Fruit fly (Drosophila melanogaster) whole organism, embryonic: Measurements from ENCODE around the gene Mgstl.

Source experiments
- Atf3 ChIP-seq: fragments of 200-800 bp; sonication (Bioruptor generic); optimal IDR thresholded peaks from 3 replicates; lab custom pipeline; 2016; ENCODE audit warnings: missing biosample characterization, missing genetic modification characterization
- BEAF-32 ChIP-seq: fragments of 200-800 bp; sonication (Bioruptor generic); optimal IDR thresholded peaks from 3 replicates; lab custom pipeline; 2017; ENCODE audit warnings: missing biosample characterization, missing genetic modification characterization, mild to moderate bottlenecking, moderate library complexity, missing genetic modification reagents
- CG10267 ChIP-seq: fragments of 200-800 bp; sonication (Bioruptor generic); optimal IDR thresholded peaks from 2 replicates; lab custom pipeline; 2018; ENCODE audit warnings: missing biosample characterization, mild to moderate bottlenecking, missing genetic modification characterization, moderate library complexity
- CG11398 ChIP-seq: fragments of 200-800 bp; sonication (Bioruptor generic); optimal IDR thresholded peaks from 2 replicates; lab custom pipeline; 2016; ENCODE audit warnings: missing biosample characterization, missing genetic modification characterization
- CG1233 ChIP-seq: fragments of 200-800 bp; sonication (Bioruptor generic); optimal IDR thresholded peaks from 4 replicates; lab custom pipeline; 2018; ENCODE audit warnings: missing biosample characterization, mild to moderate bottlenecking, missing genetic modification characterization
- CG18599 ChIP-seq: fragments of 200-800 bp; sonication (Bioruptor generic); optimal IDR thresholded peaks from 3 replicates; lab custom pipeline; 2017; ENCODE audit warnings: missing biosample characterization, missing genetic modification characterization, mild to moderate bottlenecking, moderate library complexity, missing genetic modification reagents
- CG32767 ChIP-seq: fragments of 200-800 bp; sonication (Bioruptor generic); IDR thresholded peaks from 2 replicates; pipeline ENCODE4 v1.3.6; 2022; ENCODE audit warnings: missing biosample characterization, missing genetic modification characterization
- CG32772 ChIP-seq: fragments of 200-800 bp; sonication (Bioruptor generic); IDR thresholded peaks from 2 replicates; pipeline ENCODE4 v1.3.6; 2022; ENCODE audit warnings: missing biosample characterization, missing genetic modification characterization
- CG3407 ChIP-seq: fragments of 200-800 bp; sonication (Bioruptor generic); optimal IDR thresholded peaks from 2 replicates; lab custom pipeline; 2018; ENCODE audit warnings: missing biosample characterization, mild to moderate bottlenecking, missing genetic modification characterization
- CG4707 ChIP-seq: fragments of 200-800 bp; sonication (Bioruptor generic); optimal IDR thresholded peaks from 2 replicates; lab custom pipeline; 2018; ENCODE audit warnings: missing biosample characterization, mild to moderate bottlenecking, missing genetic modification characterization, moderate library complexity
- CG6175 ChIP-seq: fragments of 200-800 bp; sonication (Bioruptor generic); IDR thresholded peaks from 3 replicates; pipeline ENCODE4 v1.3.6; 2022; ENCODE audit warnings: missing biosample characterization, missing genetic modification characterization
- CG6689 ChIP-seq: fragments of 200-800 bp; sonication (Bioruptor generic); IDR thresholded peaks from 2 replicates; pipeline ENCODE4 v1.3.6; 2022; ENCODE audit warnings: missing biosample characterization, missing genetic modification characterization
- CG7786 ChIP-seq: fragments of 200-800 bp; sonication (Bioruptor generic); optimal IDR thresholded peaks from 2 replicates; lab custom pipeline; 2016; ENCODE audit warnings: missing biosample characterization, missing genetic modification characterization
- CG8924 ChIP-seq: fragments of 200-800 bp; optimal IDR thresholded peaks from 3 replicates; lab custom pipeline; 2019; ENCODE audit warnings: missing biosample characterization, mild to moderate bottlenecking, missing genetic modification characterization, moderate library complexity
- CHES-1-like ChIP-seq: fragments of 200-800 bp; sonication (Bioruptor generic); optimal IDR thresholded peaks from 2 replicates; lab custom pipeline; 2016; ENCODE audit warnings: missing biosample characterization, missing genetic modification characterization
- CTCF ChIP-seq: fragments of 200-800 bp; sonication (Bioruptor generic); optimal IDR thresholded peaks from 2 replicates; lab custom pipeline; 2017; ENCODE audit warnings: missing biosample characterization, mild to moderate bottlenecking, missing genetic modification characterization, moderate library complexity
- D19A ChIP-seq: fragments of 200-800 bp; optimal IDR thresholded peaks from 3 replicates; lab custom pipeline; 2019; ENCODE audit warnings: missing biosample characterization, mild to moderate bottlenecking, missing genetic modification characterization, moderate library complexity
- Dfd ChIP-seq, 2 experiments: fragments of >200 bp; optimal IDR thresholded peaks; 2 replicates each; lab custom pipeline; 2017; ENCODE audit warnings: missing biosample characterization in 2 of 2, missing genetic modification characterization in 2 of 2
- Drgx ChIP-seq: fragments of 200-800 bp; sonication (Bioruptor generic); IDR thresholded peaks from 2 replicates; pipeline ENCODE4 v1.3.6; 2022; ENCODE audit warnings: missing biosample characterization, missing genetic modification characterization
- E2f1 ChIP-seq: fragments of 200-800 bp; sonication (Bioruptor generic); IDR thresholded peaks from 2 replicates; pipeline ENCODE4 v1.3.6; 2022; ENCODE audit warnings: missing biosample characterization, missing genetic modification characterization
- Eip74EF ChIP-seq, 2 experiments: fragments of 200-800 bp in 1 of 2; fragments of >200 bp in 1 of 2; sonication (Bioruptor generic) in 1 of 2; optimal IDR thresholded peaks; 2 replicates each; lab custom pipeline; 2017 to 2019; ENCODE audit warnings: missing biosample characterization in 2 of 2, missing genetic modification characterization in 2 of 2, mild to moderate bottlenecking in 1 of 2, moderate library complexity in 1 of 2
- Elba2 ChIP-seq: fragments of 200-800 bp; sonication (Bioruptor generic); optimal IDR thresholded peaks from 3 replicates; lab custom pipeline; 2016; ENCODE audit warnings: missing biosample characterization, missing genetic modification characterization
- Ets97D ChIP-seq: fragments of 200-800 bp; sonication (Bioruptor generic); optimal IDR thresholded peaks from 3 replicates; lab custom pipeline; 2016; ENCODE audit warnings: missing biosample characterization, missing genetic modification characterization
- HLH3B ChIP-seq: fragments of 200-800 bp; sonication (Bioruptor generic); IDR thresholded peaks from 2 replicates; pipeline ENCODE4 v1.3.6; 2022; ENCODE audit warnings: missing biosample characterization, missing genetic modification characterization
- Hsf ChIP-seq: fragments of 200-800 bp; sonication (Bioruptor generic); optimal IDR thresholded peaks from 3 replicates; lab custom pipeline; 2016; ENCODE audit warnings: missing biosample characterization, missing genetic modification characterization
- Kr ChIP-seq: fragments of 200-800 bp; sonication (Bioruptor generic); optimal IDR thresholded peaks from 2 replicates; lab custom pipeline; 2017; ENCODE audit warnings: missing biosample characterization, mild to moderate bottlenecking, missing genetic modification characterization
- Lhr ChIP-seq: fragments of 200-800 bp; sonication (Bioruptor generic); optimal IDR thresholded peaks from 3 replicates; lab custom pipeline; 2017; ENCODE audit warnings: mild to moderate bottlenecking, missing biosample characterization, missing genetic modification reagents, missing genetic modification characterization
- MESR4 ChIP-seq: fragments of 200-800 bp; sonication (Bioruptor generic); optimal IDR thresholded peaks from 2 replicates; lab custom pipeline; 2018; ENCODE audit warnings: missing biosample characterization, mild to moderate bottlenecking, missing genetic modification characterization, moderate library complexity
- Nf-YB ChIP-seq: fragments of 200-800 bp; sonication (Bioruptor generic); optimal IDR thresholded peaks from 3 replicates; lab custom pipeline; 2019; ENCODE audit warnings: missing biosample characterization, mild to moderate bottlenecking, missing genetic modification characterization, moderate library complexity
- Opbp ChIP-seq: fragments of 200-800 bp; sonication (Bioruptor generic); IDR thresholded peaks from 3 replicates; pipeline ENCODE4 v1.3.6; 2022; ENCODE audit warnings: missing biosample characterization, missing genetic modification characterization; ENCODE audit not compliant: partially characterized antibody
- Spps ChIP-seq: fragments of 200-800 bp; sonication (Bioruptor generic); optimal IDR thresholded peaks from 2 replicates; lab custom pipeline; 2018; ENCODE audit warnings: missing biosample characterization, mild to moderate bottlenecking, missing genetic modification characterization
- Vsx1 ChIP-seq: fragments of 200-800 bp; sonication (Bioruptor generic); optimal IDR thresholded peaks from 2 replicates; lab custom pipeline; 2017; ENCODE audit warnings: missing biosample characterization, mild to moderate bottlenecking, missing genetic modification characterization, missing genetic modification reagents
- amos ChIP-seq: fragments of 200-800 bp; sonication (Bioruptor generic); IDR thresholded peaks from 2 replicates; pipeline ENCODE4 v1.3.6; 2022; ENCODE audit warnings: missing biosample characterization, missing genetic modification characterization; ENCODE audit not compliant: partially characterized antibody
- caup ChIP-seq: fragments of 200-800 bp; sonication (Bioruptor generic); optimal IDR thresholded peaks from 3 replicates; lab custom pipeline; 2017; ENCODE audit warnings: missing biosample characterization, mild to moderate bottlenecking, missing genetic modification characterization, moderate library complexity; ENCODE audit not compliant: severe bottlenecking
- chinmo ChIP-seq: fragments of 200-800 bp; sonication (Bioruptor generic); IDR thresholded peaks from 4 replicates; pipeline ENCODE4 v1.3.6; 2022; ENCODE audit warnings: missing biosample characterization, missing genetic modification characterization; ENCODE audit not compliant: partially characterized antibody
- cwo ChIP-seq: fragments of 200-800 bp; sonication (Bioruptor generic); optimal IDR thresholded peaks from 3 replicates; lab custom pipeline; 2017; ENCODE audit warnings: missing biosample characterization, missing genetic modification characterization, mild to moderate bottlenecking, moderate library complexity, missing genetic modification reagents
- eve ChIP-seq, 2 experiments: fragments of >200 bp; optimal IDR thresholded peaks; 2 replicates each; lab custom pipeline; 2017; ENCODE audit warnings: missing biosample characterization in 2 of 2, missing genetic modification characterization in 2 of 2
- fd102C ChIP-seq: fragments of 200-800 bp; sonication (Bioruptor generic); optimal IDR thresholded peaks from 2 replicates; lab custom pipeline; 2018; ENCODE audit warnings: missing biosample characterization, mild to moderate bottlenecking, missing genetic modification characterization, moderate library complexity
- gsb ChIP-seq: fragments of 200-800 bp; sonication (Bioruptor generic); IDR thresholded peaks from 2 replicates; pipeline ENCODE4 v1.3.6; 2022; ENCODE audit warnings: missing biosample characterization, missing genetic modification characterization
- h ChIP-seq: fragments of >200 bp; optimal IDR thresholded peaks from 2 replicates; lab custom pipeline; 2017
- hth ChIP-seq: fragments of >200 bp; optimal IDR thresholded peaks from 2 replicates; lab custom pipeline; 2017; ENCODE audit warnings: inconsistent platforms
- insv ChIP-seq, 2 experiments: fragments of 200-800 bp; sonication (Bioruptor generic); optimal IDR thresholded peaks; 3 replicates each; lab custom pipeline; 2016 to 2018; ENCODE audit warnings: missing biosample characterization in 2 of 2, missing genetic modification characterization in 2 of 2
- kay ChIP-seq: fragments of 200-800 bp; sonication (Bioruptor generic); optimal IDR thresholded peaks from 2 replicates; lab custom pipeline; 2016; ENCODE audit warnings: missing biosample characterization, missing genetic modification characterization
- kni ChIP-seq: fragments of 200-800 bp; sonication (Bioruptor generic); optimal IDR thresholded peaks from 3 replicates; lab custom pipeline; 2017; ENCODE audit warnings: mild to moderate bottlenecking, missing biosample characterization, missing genetic modification reagents, missing genetic modification characterization
- lbe ChIP-seq: fragments of 200-800 bp; sonication (Bioruptor generic); optimal IDR thresholded peaks from 2 replicates; lab custom pipeline; 2016; ENCODE audit warnings: missing biosample characterization, mild to moderate bottlenecking, missing genetic modification characterization
- peb ChIP-seq: fragments of 200-800 bp; sonication (Bioruptor generic); IDR thresholded peaks from 2 replicates; pipeline ENCODE4 v1.3.6; 2022; ENCODE audit warnings: missing biosample characterization, missing genetic modification characterization
- pfk ChIP-seq: fragments of 200-800 bp; sonication (Bioruptor generic); optimal IDR thresholded peaks from 2 replicates; lab custom pipeline; 2018; ENCODE audit warnings: missing biosample characterization, mild to moderate bottlenecking, missing genetic modification characterization, moderate library complexity
- rib ChIP-seq: fragments of 200-800 bp; sonication (Bioruptor generic); IDR thresholded peaks from 2 replicates; pipeline ENCODE4 v1.3.6; 2022; ENCODE audit warnings: missing biosample characterization, missing genetic modification characterization
- ro ChIP-seq: fragments of 200-800 bp; sonication (Bioruptor generic); IDR thresholded peaks from 2 replicates; pipeline ENCODE4 v1.3.6; 2022; ENCODE audit warnings: missing biosample characterization, missing genetic modification characterization
- salm ChIP-seq: fragments of 200-800 bp; sonication (Bioruptor generic); optimal IDR thresholded peaks from 2 replicates; lab custom pipeline; 2018; ENCODE audit warnings: missing biosample characterization, mild to moderate bottlenecking, missing genetic modification characterization
- sd ChIP-seq: fragments of 200-800 bp; sonication (Bioruptor generic); optimal IDR thresholded peaks from 3 replicates; lab custom pipeline; 2018; ENCODE audit warnings: missing biosample characterization, mild to moderate bottlenecking, missing genetic modification characterization, moderate library complexity
- sima ChIP-seq: fragments of 200-800 bp; sonication (Bioruptor generic); optimal IDR thresholded peaks from 2 replicates; lab custom pipeline; 2016; ENCODE audit warnings: missing biosample characterization, missing genetic modification characterization

Mgstl gene

dm6 chrX:21056732-21057131 is 14.8 kb downstream of the Mgstl start (continued):
- peak; percentile 24 for TF ChIP-seq pfk (GFP tag; lab: Kevin White, UChicago)
- no peak for TF ChIP-seq CG6689
- TF ChIP-seq Ets97D (GFP tag; lab: Kevin White, UChicago), result no peak
- TF ChIP-seq cwo, result no peak
- TF ChIP-seq salm, result no peak
- TF ChIP-seq D19A (tag; lab: Kevin White, UChicago), result peak; percentile 63
- TF ChIP-seq insv (GFP tag; optimal IDR thresholded peaks at IDR 0.05; lab: Kevin White, UChicago), result peak; percentile 77 to 96
- TF ChIP-seq Opbp (GFP tag; lab: Robert Waterston, UW), result no peak
- TF ChIP-seq Drgx (GFP tag; lab: Robert Waterston, UW), result no peak
- TF ChIP-seq CG18599 (GFP tag; lab: Kevin White, UChicago), result no peak
- no peak for TF ChIP-seq caup (GFP tag; lab: Kevin White, UChicago)
- TF ChIP-seq Nf-YB, result peak; percentile 51
- no peak for TF ChIP-seq CG32772 (GFP tag; lab: Robert Waterston, UW)
- no peak for TF ChIP-seq Spps
- no peak for TF ChIP-seq CG1233
- no peak for TF ChIP-seq Atf3 (GFP tag; lab: Kevin White, UChicago)
- TF ChIP-seq CG3407, result no peak
- TF ChIP-seq CG11398 (GFP tag; lab: Kevin White, UChicago), result no peak
- no peak for TF ChIP-seq MESR4
- no peak for TF ChIP-seq CG32767 (GFP tag; lab: Robert Waterston, UW)
- TF ChIP-seq CHES-1-like (GFP tag; lab: Kevin White, UChicago), result no peak
- TF ChIP-seq Kr, result no peak
- no peak for TF ChIP-seq sima (GFP tag; lab: Kevin White, UChicago)
- no peak for TF ChIP-seq lbe (GFP tag; lab: Kevin White, UChicago)
- TF ChIP-seq CTCF (GFP tag; lab: Kevin White, UChicago), result no peak
- TF ChIP-seq HLH3B (GFP tag; lab: Robert Waterston, UW), result no peak
- no peak for TF ChIP-seq peb (GFP tag; lab: Robert Waterston, UW)
- no peak for TF ChIP-seq CG6175 (GFP tag; lab: Robert Waterston, UW)
- TF ChIP-seq fd102C, result no peak
- TF ChIP-seq kay, result no peak
- no peak for TF ChIP-seq eve (GFP tag; optimal IDR thresholded peaks at IDR 0.05; lab: Kevin White, UChicago)
- peak; percentile 87 for TF ChIP-seq Elba2 (GFP tag; lab: Kevin White, UChicago)
- TF ChIP-seq BEAF-32, result no peak
- no peak for TF ChIP-seq Lhr (GFP tag; lab: Kevin White, UChicago)
- no peak for TF ChIP-seq CG4707 (GFP tag; lab: Kevin White, UChicago)
- TF ChIP-seq kni (GFP tag; lab: Kevin White, UChicago), result no peak
- TF ChIP-seq CG10267 (tag; lab: Kevin White, UChicago), result no peak
- TF ChIP-seq, all 482 proteins: peak for 8

dm6 chrX:21058437-21058836 is 16.5 kb downstream of the Mgstl start:
- no peak for TF ChIP-seq Dfd (GFP tag; optimal IDR thresholded peaks at IDR 0.05; lab: Kevin White, UChicago)
- TF ChIP-seq CTCF (GFP tag; lab: Kevin White, UChicago), result peak; percentile 84

dm6 chrX:21058991-21059390 is 17.1 kb downstream of the Mgstl start:
- TF ChIP-seq gsb (peak; percentile 50), Hsf (peak; percentile 91), Eip74EF (GFP tag; optimal IDR thresholded peaks at IDR 0.05; lab: Kevin White, UChicago) (peak in 1 of 2 experiments; percentile 94), amos (GFP tag; lab: Robert Waterston, UW) (no peak), rib (no peak), CG8924 (tag; lab: Kevin White, UChicago) (peak; percentile 90), Vsx1 (GFP tag; lab: Kevin White, UChicago) (peak; percentile 56), lbe (GFP tag; lab: Kevin White, UChicago) (no peak), h (lab: Kevin White, UChicago) (no peak), CG7786 (GFP tag; lab: Kevin White, UChicago) (peak; percentile 91), ro (peak; percentile 38; the same call in 1 of the 2 replicates), E2f1 (GFP tag; lab: Robert Waterston, UW) (peak; percentile 72), chinmo (GFP tag; lab: Robert Waterston, UW) (no peak), hth (lab: Kevin White, UChicago) (no peak), sd (tag; lab: Kevin White, UChicago) (peak; percentile 72)
